Worm (Caenorhabditis elegans): ENCODE data around the gene sul-3.

DNA sequence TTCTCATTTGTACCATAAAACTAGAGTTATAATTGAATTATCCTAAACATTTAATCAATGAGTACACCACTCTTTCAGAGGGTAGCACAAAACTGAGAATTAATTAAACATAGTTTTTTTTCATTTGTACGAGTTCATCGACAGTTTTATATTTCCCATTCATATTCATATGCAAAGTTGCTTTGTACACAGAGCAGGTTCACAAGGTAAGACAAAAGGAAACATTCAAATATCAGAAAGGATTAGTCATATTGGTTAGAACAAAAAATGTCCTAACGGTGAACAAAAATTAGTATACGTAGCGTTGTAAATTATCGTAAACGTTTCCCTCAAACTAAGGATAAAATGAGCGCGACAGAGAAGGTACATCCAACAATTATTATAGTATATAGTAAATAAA lies 47.3 kb upstream of the sul-3 start:
- TF ChIP-seq snpc-4 (tag; optimal IDR thresholded peaks at IDR 0.05) (no peak), unc-62 (GFP tag; optimal IDR thresholded peaks at IDR 0.05 in 1 of 2) (peak in 1 of 2 experiments; percentile 15), unc-62 (tag; optimal IDR thresholded peaks at IDR 0.05) (no peak), lsy-2 (tag; optimal IDR thresholded peaks at IDR 0.05) (no peak), egl-27 (tag; optimal IDR thresholded peaks at IDR 0.05) (no peak), hlh-30 (tag; optimal IDR thresholded peaks at IDR 0.05; ENCODE audit: insufficient read depth) (no peak), mes-2 (tag; optimal IDR thresholded peaks at IDR 0.05; ENCODE audit: poor library complexity, severe bottlenecking) (no peak), daf-12 (tag; optimal IDR thresholded peaks at IDR 0.05) (no peak), unc-39 (tag; optimal IDR thresholded peaks at IDR 0.05) (no peak), Y105C5A.15 (GFP tag; IDR thresholded peaks at IDR 0.05) (no peak), lir-3 (tag; optimal IDR thresholded peaks at IDR 0.05) (no peak), zag-1 (tag; optimal IDR thresholded peaks at IDR 0.05) (no peak), aly-2 (tag; optimal IDR thresholded peaks at IDR 0.05) (no peak)

Data from whole organism, L4 larva.